Fruit fly (Drosophila melanogaster) whole organism, embryonic: ENCODE results near the gene Alg2.

Experiments
- Aef1 ChIP-seq: fragments of 200-800 bp; sonication (Bioruptor generic); IDR thresholded peaks from 3 replicates; pipeline ENCODE4 v1.3.6; 2022; ENCODE audit warnings: missing biosample characterization, missing genetic modification characterization
- Bteb2 ChIP-seq: fragments of 200-800 bp; sonication (Bioruptor generic); optimal IDR thresholded peaks from 2 replicates; lab custom pipeline; 2016; ENCODE audit warnings: missing biosample characterization, missing genetic modification characterization
- CG1024 ChIP-seq: fragments of 200-800 bp; sonication (Bioruptor generic); IDR thresholded peaks from 2 replicates; pipeline ENCODE4 v1.3.6; 2022; ENCODE audit warnings: missing biosample characterization, missing genetic modification characterization
- CG11560 ChIP-seq: fragments of 200-800 bp; sonication (Bioruptor generic); IDR thresholded peaks from 3 replicates; pipeline ENCODE4 v1.3.6; 2022; ENCODE audit warnings: missing biosample characterization, missing genetic modification characterization
- CG1233 ChIP-seq: fragments of 200-800 bp; sonication (Bioruptor generic); optimal IDR thresholded peaks from 4 replicates; lab custom pipeline; 2018; ENCODE audit warnings: missing biosample characterization, mild to moderate bottlenecking, missing genetic modification characterization
- CG14860 ChIP-seq: fragments of 200-800 bp; sonication (Bioruptor generic); IDR thresholded peaks from 3 replicates; pipeline ENCODE4 v1.3.6; 2022; ENCODE audit warnings: missing biosample characterization, missing genetic modification characterization; ENCODE audit not compliant: partially characterized antibody
- CG14965 ChIP-seq: fragments of 200-800 bp; sonication (Bioruptor generic); optimal IDR thresholded peaks from 2 replicates; lab custom pipeline; 2016; ENCODE audit warnings: missing biosample characterization, missing genetic modification characterization, borderline replicate concordance
- CG1529 ChIP-seq: fragments of 200-800 bp; sonication (Bioruptor generic); optimal IDR thresholded peaks from 3 replicates; lab custom pipeline; 2018; ENCODE audit warnings: missing biosample characterization, missing genetic modification characterization
- CG15514 ChIP-seq: fragments of 200-800 bp; sonication (Bioruptor generic); optimal IDR thresholded peaks from 3 replicates; lab custom pipeline; 2017; ENCODE audit warnings: missing biosample characterization, missing genetic modification characterization, mild to moderate bottlenecking, moderate library complexity, missing genetic modification reagents
- CG17912 ChIP-seq: fragments of 200-800 bp; sonication (Bioruptor generic); optimal IDR thresholded peaks from 2 replicates; lab custom pipeline; 2018; ENCODE audit warnings: missing biosample characterization, mild to moderate bottlenecking, missing genetic modification characterization
- CG18619 ChIP-seq: fragments of 200-800 bp; sonication (Bioruptor generic); optimal IDR thresholded peaks from 3 replicates; lab custom pipeline; 2017; ENCODE audit warnings: missing biosample characterization, mild to moderate bottlenecking, missing genetic modification characterization
- CG2199 ChIP-seq: fragments of 200-800 bp; sonication (Bioruptor generic); IDR thresholded peaks from 3 replicates; pipeline ENCODE4 v1.3.6; 2022; ENCODE audit warnings: missing biosample characterization, missing genetic modification characterization
- CG32532 ChIP-seq: fragments of 200-800 bp; sonication (Bioruptor generic); IDR thresholded peaks from 2 replicates; pipeline ENCODE4 v1.3.6; 2022; ENCODE audit warnings: missing biosample characterization, missing genetic modification characterization
- CG3838 ChIP-seq: fragments of 200-800 bp; sonication (Bioruptor generic); optimal IDR thresholded peaks from 3 replicates; lab custom pipeline; 2016; ENCODE audit warnings: missing biosample characterization, missing genetic modification characterization
- CG4707 ChIP-seq: fragments of 200-800 bp; sonication (Bioruptor generic); optimal IDR thresholded peaks from 2 replicates; lab custom pipeline; 2018; ENCODE audit warnings: missing biosample characterization, mild to moderate bottlenecking, missing genetic modification characterization, moderate library complexity
- CG5953 ChIP-seq: fragments of 200-800 bp; sonication (Bioruptor generic); IDR thresholded peaks from 2 replicates; pipeline ENCODE4 v1.3.6; 2022; ENCODE audit warnings: missing biosample characterization, missing genetic modification characterization
- CG6175 ChIP-seq: fragments of 200-800 bp; sonication (Bioruptor generic); IDR thresholded peaks from 3 replicates; pipeline ENCODE4 v1.3.6; 2022; ENCODE audit warnings: missing biosample characterization, missing genetic modification characterization
- CG6254 ChIP-seq: fragments of 200-800 bp; sonication (Bioruptor generic); optimal IDR thresholded peaks from 3 replicates; lab custom pipeline; 2017; ENCODE audit warnings: mild to moderate bottlenecking, missing biosample characterization, missing genetic modification reagents, missing genetic modification characterization
- CG6654 ChIP-seq: fragments of 200-800 bp; sonication (Bioruptor generic); optimal IDR thresholded peaks from 2 replicates; lab custom pipeline; 2017; ENCODE audit warnings: missing biosample characterization, mild to moderate bottlenecking, missing genetic modification characterization
- CG6791 ChIP-seq: fragments of 200-800 bp; sonication (Bioruptor generic); IDR thresholded peaks from 3 replicates; pipeline ENCODE4 v1.3.6; 2022; ENCODE audit warnings: missing biosample characterization, missing genetic modification characterization; ENCODE audit not compliant: partially characterized antibody
- CG8089 ChIP-seq: fragments of 200-800 bp; sonication (Bioruptor generic); optimal IDR thresholded peaks from 3 replicates; lab custom pipeline; 2016; ENCODE audit warnings: missing biosample characterization, missing genetic modification characterization
- CTCF ChIP-seq: fragments of 200-800 bp; sonication (Bioruptor generic); optimal IDR thresholded peaks from 2 replicates; lab custom pipeline; 2017; ENCODE audit warnings: missing biosample characterization, mild to moderate bottlenecking, missing genetic modification characterization, moderate library complexity
- D19B ChIP-seq: fragments of 200-800 bp; sonication (Bioruptor generic); optimal IDR thresholded peaks from 2 replicates; lab custom pipeline; 2017; ENCODE audit warnings: missing biosample characterization, mild to moderate bottlenecking, missing genetic modification characterization
- Dll ChIP-seq: fragments of 200-800 bp; sonication (Bioruptor generic); IDR thresholded peaks from 4 replicates; pipeline ENCODE4 v1.3.6; 2022; ENCODE audit warnings: missing biosample characterization, missing genetic modification characterization; ENCODE audit not compliant: partially characterized antibody
- Hr39 ChIP-seq: fragments of >200 bp; optimal IDR thresholded peaks from 2 replicates; lab custom pipeline; 2017
- Nf-YB ChIP-seq: fragments of 200-800 bp; sonication (Bioruptor generic); optimal IDR thresholded peaks from 3 replicates; lab custom pipeline; 2019; ENCODE audit warnings: missing biosample characterization, mild to moderate bottlenecking, missing genetic modification characterization, moderate library complexity
- Oaz ChIP-seq: fragments of 200-800 bp; sonication (Bioruptor generic); IDR thresholded peaks from 2 replicates; pipeline ENCODE4 v1.3.6; 2022; ENCODE audit warnings: missing biosample characterization, missing genetic modification characterization
- Pdp1 ChIP-seq, 2 experiments: fragments of 200-800 bp; sonication (Bioruptor generic); optimal IDR thresholded peaks; 3 replicates each; lab custom pipeline; 2016; ENCODE audit warnings: missing biosample characterization in 2 of 2, missing genetic modification characterization in 2 of 2, mild to moderate bottlenecking in 1 of 2, moderate library complexity in 1 of 2
- Ravus ChIP-seq: fragments of 200-800 bp; sonication (Bioruptor generic); IDR thresholded peaks from 2 replicates; pipeline ENCODE4 v1.3.6; 2022; ENCODE audit warnings: missing biosample characterization, missing genetic modification characterization
- Rfx ChIP-seq: fragments of 200-800 bp; sonication (Bioruptor generic); IDR thresholded peaks from 2 replicates; pipeline ENCODE4 v1.3.6; 2022; ENCODE audit warnings: missing biosample characterization, missing genetic modification characterization
- abd-A ChIP-seq: fragments of 200-800 bp; sonication (Bioruptor generic); optimal IDR thresholded peaks from 3 replicates; lab custom pipeline; 2019; ENCODE audit warnings: missing biosample characterization, mild to moderate bottlenecking, missing genetic modification characterization, moderate library complexity
- az2 ChIP-seq: fragments of 200-800 bp; sonication (Bioruptor generic); optimal IDR thresholded peaks from 3 replicates; lab custom pipeline; 2016; ENCODE audit warnings: missing biosample characterization, missing genetic modification characterization
- chm ChIP-seq: fragments of 200-800 bp; sonication (Bioruptor generic); IDR thresholded peaks from 2 replicates; pipeline ENCODE4 v1.3.6; 2022; ENCODE audit warnings: missing biosample characterization, missing genetic modification characterization
- dimm ChIP-seq: fragments of 200-800 bp; sonication (Bioruptor generic); IDR thresholded peaks from 2 replicates; pipeline ENCODE4 v1.3.6; 2022; ENCODE audit warnings: missing biosample characterization, missing genetic modification characterization
- disco-r ChIP-seq: fragments of 200-800 bp; sonication (Bioruptor generic); optimal IDR thresholded peaks from 2 replicates; lab custom pipeline; 2016; ENCODE audit warnings: missing biosample characterization, missing genetic modification characterization
- dysf ChIP-seq: fragments of 200-800 bp; sonication (Bioruptor generic); IDR thresholded peaks from 3 replicates; pipeline ENCODE4 v1.3.6; 2022; ENCODE audit warnings: missing biosample characterization, missing genetic modification characterization
- gem ChIP-seq: fragments of 200-800 bp; sonication (Bioruptor generic); optimal IDR thresholded peaks from 2 replicates; lab custom pipeline; 2019; ENCODE audit warnings: missing biosample characterization, mild to moderate bottlenecking, missing genetic modification characterization, moderate library complexity
- gro ChIP-seq: fragments of 200-800 bp; sonication (Bioruptor generic); optimal IDR thresholded peaks from 2 replicates; lab custom pipeline; 2016; ENCODE audit warnings: missing biosample characterization, missing genetic modification characterization
- ken ChIP-seq: fragments of 200-800 bp; sonication (Bioruptor generic); IDR thresholded peaks from 3 replicates; pipeline ENCODE4 v1.3.6; 2022; ENCODE audit warnings: missing biosample characterization, missing genetic modification characterization
- oc ChIP-seq: fragments of 200-800 bp; sonication (Bioruptor generic); optimal IDR thresholded peaks from 2 replicates; lab custom pipeline; 2018; ENCODE audit warnings: missing biosample characterization, mild to moderate bottlenecking, missing genetic modification characterization, moderate library complexity
- pnt ChIP-seq: fragments of 200-800 bp; sonication (Bioruptor generic); optimal IDR thresholded peaks from 3 replicates; lab custom pipeline; 2016; ENCODE audit warnings: missing biosample characterization, missing genetic modification characterization
- prd ChIP-seq, 3 experiments: fragments of >200 bp in 2 of 3; fragments of 200-800 bp in 1 of 3; sonication (Bioruptor generic) in 1 of 3; optimal IDR thresholded peaks in 2 of 3; IDR thresholded peaks in 1 of 3; 2 replicates in 2 of 3; 3 replicates in 1 of 3; pipeline versions ENCODE4 v1.3.6 to Lab custom; 2017 to 2022; ENCODE audit warnings: missing biosample characterization in 1 of 3, missing genetic modification characterization in 1 of 3
- sc ChIP-seq, 3 experiments: fragments of >200 bp in 2 of 3; fragments of 200-800 bp in 1 of 3; sonication (Bioruptor generic) in 1 of 3; optimal IDR thresholded peaks; 2 replicates in 2 of 3; 3 replicates in 1 of 3; lab custom pipeline; 2017; ENCODE audit warnings: mild to moderate bottlenecking in 1 of 3, missing biosample characterization in 1 of 3, missing genetic modification characterization in 1 of 3, missing genetic modification reagents in 1 of 3
- sd ChIP-seq: fragments of 200-800 bp; sonication (Bioruptor generic); optimal IDR thresholded peaks from 3 replicates; lab custom pipeline; 2018; ENCODE audit warnings: missing biosample characterization, mild to moderate bottlenecking, missing genetic modification characterization, moderate library complexity
- sug ChIP-seq: fragments of 200-800 bp; optimal IDR thresholded peaks from 2 replicates; lab custom pipeline; 2019; ENCODE audit warnings: missing biosample characterization, mild to moderate bottlenecking, missing genetic modification characterization, moderate library complexity
- toy ChIP-seq: fragments of 200-800 bp; sonication (Bioruptor generic); IDR thresholded peaks from 2 replicates; pipeline ENCODE4 v1.3.6; 2022; ENCODE audit warnings: missing biosample characterization, missing genetic modification characterization
- tup ChIP-seq: fragments of 200-800 bp; sonication (Bioruptor generic); optimal IDR thresholded peaks from 2 replicates; lab custom pipeline; 2016; ENCODE audit warnings: missing biosample characterization, mild to moderate bottlenecking, missing genetic modification characterization, moderate library complexity
- vfl ChIP-seq: fragments of 200-800 bp; sonication (Bioruptor generic); optimal IDR thresholded peaks from 2 replicates; lab custom pipeline; 2016; ENCODE audit warnings: missing biosample characterization, missing genetic modification characterization
- wek ChIP-seq: fragments of 200-800 bp; sonication (Bioruptor generic); optimal IDR thresholded peaks from 3 replicates; lab custom pipeline; 2018; ENCODE audit warnings: missing biosample characterization, mild to moderate bottlenecking, missing genetic modification characterization, moderate library complexity
- zfh2 ChIP-seq: fragments of 200-800 bp; sonication (Bioruptor generic); optimal IDR thresholded peaks from 2 replicates; lab custom pipeline; 2016; ENCODE audit warnings: missing biosample characterization, missing genetic modification characterization

The Alg2 gene

DNA sequence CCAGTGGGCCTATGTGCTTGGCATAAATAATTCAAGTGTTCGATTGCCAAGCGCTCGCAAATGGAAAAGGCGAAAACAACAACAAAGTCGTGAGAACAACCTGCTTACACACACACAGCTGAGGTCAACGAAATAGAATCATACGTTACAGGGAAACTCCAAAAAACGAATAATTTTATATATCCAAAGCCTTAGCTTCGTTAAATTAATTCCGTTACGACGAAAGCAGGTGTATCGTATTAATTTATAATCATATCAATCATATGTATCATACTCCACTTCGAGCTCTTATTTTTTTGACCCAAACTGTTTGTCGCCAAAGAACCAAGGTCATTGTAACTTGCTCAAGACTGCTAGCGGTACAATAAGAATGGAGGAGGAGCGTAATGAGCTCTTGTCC is 35.9 kb downstream of the Alg2 start (continued):
- TF ChIP-seq abd-A (tag; lab: Kevin White, UChicago) (no peak), tup (GFP tag; lab: Kevin White, UChicago) (peak; percentile 68), Hr39 (lab: Kevin White, UChicago) (no peak), oc (tag; lab: Kevin White, UChicago) (no peak), Aef1 (GFP tag; lab: Robert Waterston, UW) (peak; percentile 84), CG4707 (GFP tag; lab: Kevin White, UChicago) (peak; percentile 63), CG15514 (GFP tag; lab: Kevin White, UChicago) (peak; percentile 82), CG14860 (GFP tag; lab: Robert Waterston, UW) (no peak), Bteb2 (peak; percentile 81), chm (peak; percentile 88), az2 (GFP tag; lab: Kevin White, UChicago) (peak; percentile 83), toy (GFP tag; lab: Robert Waterston, UW) (peak; percentile 67; the same call in 1 of the 2 replicates), sug (no peak), CG6654 (peak; percentile 64), zfh2 (GFP tag; lab: Kevin White, UChicago) (peak; percentile 74), CG18619 (GFP tag; lab: Kevin White, UChicago) (peak; percentile 82), dysf (GFP tag; lab: Robert Waterston, UW) (peak; percentile 93), CG1024 (GFP tag; lab: Robert Waterston, UW) (peak; percentile 56; the same call in 1 of the 2 replicates), CG6791 (no peak), CG1529 (peak; percentile 62), wek (GFP tag; lab: Kevin White, UChicago) (peak; percentile 48), Dll (GFP tag; lab: Robert Waterston, UW) (no peak), vfl (peak; percentile 80), gro (GFP tag; lab: Kevin White, UChicago) (peak; percentile 94), CG17912 (GFP tag; lab: Kevin White, UChicago) (no peak), Pdp1 (GFP tag; optimal IDR thresholded peaks at IDR 0.05; lab: Kevin White, UChicago) (peak in 1 of 2 experiments; percentile 89), sd (tag; lab: Kevin White, UChicago) (no peak), Ravus (GFP tag; lab: Robert Waterston, UW) (peak; percentile 53), CG8089 (peak; percentile 61), CG14965 (GFP tag; lab: Kevin White, UChicago) (peak; percentile 50), prd (optimal IDR thresholded peaks at IDR 0.05; lab: Kevin White, UChicago) (no peak), prd (GFP tag; IDR thresholded peaks at IDR 0.05; lab: Robert Waterston, UW) (peak; percentile 94), CG6175 (peak; percentile 78), pnt (GFP tag; lab: Kevin White, UChicago) (peak; percentile 70), CG2199 (GFP tag; lab: Robert Waterston, UW) (peak; percentile 77; the same call in 1 of the 3 replicates), sc (optimal IDR thresholded peaks at IDR 0.05; lab: Kevin White, UChicago) (no peak), sc (GFP tag; optimal IDR thresholded peaks at IDR 0.05; lab: Kevin White, UChicago) (peak; percentile 50), Nf-YB (GFP tag; lab: Kevin White, UChicago) (peak; percentile 69), Oaz (GFP tag; lab: Robert Waterston, UW) (peak; percentile 67), CG32532 (GFP tag; lab: Robert Waterston, UW) (peak; percentile 89), CTCF (GFP tag; lab: Kevin White, UChicago) (no peak), CG11560 (tag; lab: Robert Waterston, UW) (peak; percentile 70; the same call in 2 of the 3 replicates), CG3838 (GFP tag; lab: Kevin White, UChicago) (peak; percentile 4), ken (GFP tag; lab: Robert Waterston, UW) (peak; percentile 71; the same call in 2 of the 3 replicates), CG5953 (GFP tag; lab: Robert Waterston, UW) (peak; percentile 29; the same call in 1 of the 2 replicates), D19B (GFP tag; lab: Kevin White, UChicago) (peak; percentile 83), dimm (GFP tag; lab: Robert Waterston, UW) (peak; percentile 43; the same call in 1 of the 2 replicates), Rfx (GFP tag; lab: Robert Waterston, UW) (peak; percentile 94), CG6254 (GFP tag; lab: Kevin White, UChicago) (peak; percentile 88), gem (peak; percentile 93), CG1233 (GFP tag; lab: Kevin White, UChicago) (peak; percentile 89), disco-r (GFP tag; lab: Kevin White, UChicago) (peak; percentile 79)
